Worm (Caenorhabditis elegans) whole organism, early embryonic: ENCODE measurements around the gene mlt-4.

Source experiments
- B0310.2 ChIP-seq: sonication (generic microtip); optimal IDR thresholded peaks from 2 replicates; lab custom pipeline; 2016; ENCODE audit warnings: mild to moderate bottlenecking, missing genetic modification characterization, missing compliant biosample characterization
- ama-1 ChIP-seq: fragments of 150-350 bp; optimal IDR thresholded peaks from 2 replicates; lab custom pipeline; 2014
- flt-1 ChIP-seq: fragments of 200-800 bp; sonication (Bioruptor generic); IDR thresholded peaks from 2 replicates; pipeline ENCODE4 v1.3.6; 2022; ENCODE audit warnings: missing genetic modification characterization, missing compliant biosample characterization
- hmg-4 ChIP-seq: fragments of 200-800 bp; sonication (Bioruptor generic); optimal IDR thresholded peaks from 2 replicates; lab custom pipeline; 2018; ENCODE audit warnings: mild to moderate bottlenecking, missing genetic modification characterization, missing compliant biosample characterization

- TF ChIP-seq ama-1 (lab: Kevin White, UChicago) = no peak
- TF ChIP-seq hmg-4 = no peak
- TF ChIP-seq flt-1 (GFP tag; lab: Robert Waterston, UW) = no peak
- no peak for TF ChIP-seq B0310.2 (tag; lab: Kevin White, UChicago)
Observed at ce11 chrV:20325417-20325816, 36.2 kb upstream of the mlt-4 start, which contains the start of gene Y38H6A.1.
